Worm (Caenorhabditis elegans) whole organism, L1 larva: ENCODE measurements around the gene ctbp-1.

Experiments used
- elt-2 ChIP-seq: sonication (generic microtip); optimal IDR thresholded peaks from 2 replicates; lab custom pipeline; 2016; ENCODE audit warnings: missing genetic modification characterization, mild to moderate bottlenecking, inconsistent platforms, missing compliant biosample characterization, missing genetic modification reagents
- nhr-84 ChIP-seq: sonication (generic microtip); optimal IDR thresholded peaks from 2 replicates; lab custom pipeline; 2017; ENCODE audit warnings: missing biosample characterization, missing genetic modification characterization

ce11 chrX:5854452-5855234 lies 7.9 kb upstream of the ctbp-1 start:
- no peak for TF ChIP-seq nhr-84 (tag; lab: Kevin White, UChicago)
- no peak for TF ChIP-seq elt-2 (tag; lab: Kevin White, UChicago)
